Worm (Caenorhabditis elegans) whole organism, L1 larva: Measurements from ENCODE around the gene F58B3.4.

ENCODE experiments used
- C04F5.9 ChIP-seq: sonication (generic microtip); optimal IDR thresholded peaks from 2 replicates; lab custom pipeline; 2016; ENCODE audit warnings: missing genetic modification characterization, missing compliant biosample characterization
- C16A3.4 ChIP-seq: fragments of 150-350 bp; optimal IDR thresholded peaks from 2 replicates; lab custom pipeline; 2014; ENCODE audit warnings: missing biosample characterization, missing genetic modification characterization
- F16B12.6 ChIP-seq: fragments of 150-350 bp; optimal IDR thresholded peaks from 2 replicates; lab custom pipeline; 2014; ENCODE audit warnings: missing biosample characterization, missing genetic modification characterization
- Y116A8C.19 ChIP-seq: sonication (generic microtip); optimal IDR thresholded peaks from 2 replicates; lab custom pipeline; 2016; ENCODE audit warnings: missing compliant biosample characterization, missing genetic modification characterization, borderline replicate concordance
- aha-1 ChIP-seq: fragments of 150-350 bp; optimal IDR thresholded peaks from 2 replicates; lab custom pipeline; 2014; ENCODE audit warnings: missing biosample characterization, missing genetic modification characterization
- aly-2 ChIP-seq: fragments of 150-350 bp; optimal IDR thresholded peaks from 2 replicates; lab custom pipeline; 2014; ENCODE audit warnings: missing biosample characterization, missing genetic modification characterization
- ama-1 ChIP-seq: fragments of 150-350 bp; optimal IDR thresholded peaks from 2 replicates; lab custom pipeline; 2014
- blmp-1 ChIP-seq: fragments of 150-350 bp; optimal IDR thresholded peaks from 2 replicates; lab custom pipeline; 2014; ENCODE audit warnings: missing biosample characterization, missing genetic modification characterization
- ceh-63 ChIP-seq: fragments of 200-800 bp; sonication (Bioruptor generic); optimal IDR thresholded peaks from 2 replicates; lab custom pipeline; 2018; ENCODE audit warnings: mild to moderate bottlenecking, missing genetic modification characterization, missing compliant biosample characterization
- dpl-1 ChIP-seq, 3 experiments: fragments of 150-350 bp in 2 of 3; sonication (generic microtip) in 1 of 3; optimal IDR thresholded peaks; 2 replicates each; lab custom pipeline; 2014 to 2017; ENCODE audit warnings: missing biosample characterization in 3 of 3, missing genetic modification characterization in 3 of 3, missing genetic modification reagents in 3 of 3
- efl-1 ChIP-seq, 4 experiments: fragments of 150-350 bp; optimal IDR thresholded peaks in 3 of 4; peaks in 1 of 4; 1 replicate in 1 of 4; 2 replicates in 3 of 4; lab custom pipeline; 2014; ENCODE audit warnings: missing biosample characterization in 2 of 4, missing genetic modification characterization in 2 of 4, missing genetic modification reagents in 2 of 4
- egl-27 ChIP-seq, 2 experiments: fragments of 150-350 bp in 1 of 2; sonication (generic microtip); optimal IDR thresholded peaks; 3 replicates each; lab custom pipeline; 2017 to 2018; ENCODE audit warnings: missing biosample characterization in 2 of 2, missing genetic modification characterization in 2 of 2, missing genetic modification reagents in 2 of 2
- elt-2 ChIP-seq: sonication (generic microtip); optimal IDR thresholded peaks from 2 replicates; lab custom pipeline; 2016; ENCODE audit warnings: missing genetic modification characterization, mild to moderate bottlenecking, inconsistent platforms, missing compliant biosample characterization, missing genetic modification reagents
- elt-3 ChIP-seq, 6 experiments: fragments of 150-350 bp in 1 of 6; sonication (generic microtip); optimal IDR thresholded peaks; 2 replicates each; lab custom pipeline; 2017 to 2018; ENCODE audit warnings: missing biosample characterization in 6 of 6, missing genetic modification characterization in 6 of 6, inconsistent platforms in 1 of 6
- ets-5 ChIP-seq: fragments of 200-800 bp; sonication (Bioruptor generic); IDR thresholded peaks from 2 replicates; pipeline ENCODE4 v1.3.6; 2022; ENCODE audit warnings: missing genetic modification characterization, missing compliant biosample characterization
- fkh-4 ChIP-seq: sonication (generic microtip); optimal IDR thresholded peaks from 2 replicates; lab custom pipeline; 2016; ENCODE audit warnings: missing compliant biosample characterization, missing genetic modification characterization, borderline replicate concordance
- fkh-8 ChIP-seq: sonication (generic microtip); optimal IDR thresholded peaks from 2 replicates; lab custom pipeline; 2016; ENCODE audit warnings: mild to moderate bottlenecking, missing genetic modification characterization, missing compliant biosample characterization
- hlh-17 ChIP-seq: fragments of 200-800 bp; sonication (Bioruptor generic); optimal IDR thresholded peaks from 2 replicates; lab custom pipeline; 2018; ENCODE audit warnings: missing genetic modification characterization, mild to moderate bottlenecking, missing compliant biosample characterization, moderate library complexity, borderline replicate concordance
- hpl-2 ChIP-seq: fragments of 150-350 bp; optimal IDR thresholded peaks from 2 replicates; lab custom pipeline; 2014; ENCODE audit warnings: missing biosample characterization, missing genetic modification reagents, missing genetic modification characterization
- lin-14 ChIP-seq: fragments of 200-800 bp; sonication (Bioruptor generic); optimal IDR thresholded peaks from 2 replicates; lab custom pipeline; 2018; ENCODE audit warnings: mild to moderate bottlenecking, missing genetic modification characterization, moderate library complexity, missing compliant biosample characterization
- lin-35 ChIP-seq, 2 experiments: fragments of 150-350 bp; optimal IDR thresholded peaks; 2 replicates each; lab custom pipeline; 2014; ENCODE audit warnings: missing biosample characterization in 2 of 2, missing genetic modification characterization in 2 of 2, missing genetic modification reagents in 2 of 2
- lir-3 ChIP-seq: sonication (generic microtip); optimal IDR thresholded peaks from 2 replicates; lab custom pipeline; 2016; ENCODE audit warnings: mild to moderate bottlenecking, missing genetic modification characterization, moderate library complexity, missing compliant biosample characterization; ENCODE audit not compliant: poor library complexity
- lsy-2 ChIP-seq, 2 experiments: fragments of 150-350 bp; optimal IDR thresholded peaks; 2 replicates each; lab custom pipeline; 2014; ENCODE audit warnings: missing biosample characterization in 2 of 2, missing genetic modification characterization in 2 of 2
- mdl-1 ChIP-seq, 2 experiments: fragments of 150-350 bp; optimal IDR thresholded peaks; 2 replicates each; lab custom pipeline; 2014 to 2017; ENCODE audit warnings: missing biosample characterization in 2 of 2, missing genetic modification characterization in 2 of 2, inconsistent platforms in 1 of 2
- nhr-11 ChIP-seq: fragments of 150-350 bp; optimal IDR thresholded peaks from 2 replicates; lab custom pipeline; 2014; ENCODE audit warnings: missing biosample characterization, missing genetic modification characterization
- nhr-19 ChIP-seq: fragments of 200-800 bp; sonication (Bioruptor generic); conservative IDR thresholded peaks from 2 replicates; pipeline ENCODE4 v1.3.6; 2022; ENCODE audit warnings: missing genetic modification characterization, missing compliant biosample characterization
- nhr-20 ChIP-seq: sonication (generic microtip); optimal IDR thresholded peaks from 2 replicates; lab custom pipeline; 2016; ENCODE audit warnings: mild to moderate bottlenecking, missing genetic modification characterization, missing compliant biosample characterization
- nhr-71 ChIP-seq: sonication (generic microtip); optimal IDR thresholded peaks from 2 replicates; lab custom pipeline; 2016; ENCODE audit warnings: mild to moderate bottlenecking, missing genetic modification characterization, moderate library complexity, missing compliant biosample characterization
- nhr-76 ChIP-seq: sonication (generic microtip); optimal IDR thresholded peaks from 2 replicates; lab custom pipeline; 2017; ENCODE audit warnings: missing biosample characterization, missing genetic modification characterization
- nhr-77 ChIP-seq: fragments of 150-350 bp; optimal IDR thresholded peaks from 2 replicates; lab custom pipeline; 2014; ENCODE audit warnings: missing biosample characterization, missing genetic modification characterization
- nhr-90 ChIP-seq: sonication (generic microtip); optimal IDR thresholded peaks from 2 replicates; lab custom pipeline; 2016; ENCODE audit warnings: mild to moderate bottlenecking, missing genetic modification characterization, missing compliant biosample characterization; ENCODE audit not compliant: poor library complexity
- pax-3 ChIP-seq: fragments of 200-800 bp; sonication (Bioruptor generic); optimal IDR thresholded peaks from 2 replicates; lab custom pipeline; 2018; ENCODE audit warnings: mild to moderate bottlenecking, missing genetic modification characterization, moderate library complexity, missing compliant biosample characterization
- rnt-1 ChIP-seq: sonication (generic microtip); optimal IDR thresholded peaks from 2 replicates; lab custom pipeline; 2016; ENCODE audit warnings: mild to moderate bottlenecking, missing genetic modification characterization, moderate library complexity, missing compliant biosample characterization
- skn-1 ChIP-seq: fragments of 150-350 bp; optimal IDR thresholded peaks from 2 replicates; lab custom pipeline; 2014; ENCODE audit warnings: missing biosample characterization, missing genetic modification characterization
- snu-23 ChIP-seq: sonication (generic microtip); optimal IDR thresholded peaks from 2 replicates; lab custom pipeline; 2016; ENCODE audit warnings: missing genetic modification characterization, missing compliant biosample characterization
- sox-4 ChIP-seq: sonication (generic microtip); optimal IDR thresholded peaks from 2 replicates; lab custom pipeline; 2016; ENCODE audit warnings: missing genetic modification characterization, missing compliant biosample characterization
- sptf-1 ChIP-seq: fragments of 150-350 bp; optimal IDR thresholded peaks from 2 replicates; lab custom pipeline; 2014; ENCODE audit warnings: missing biosample characterization, missing genetic modification characterization
- swsn-7 ChIP-seq: sonication (generic microtip); optimal IDR thresholded peaks from 2 replicates; lab custom pipeline; 2016; ENCODE audit warnings: missing genetic modification characterization, missing compliant biosample characterization
- unc-130 ChIP-seq: fragments of 150-350 bp; optimal IDR thresholded peaks from 2 replicates; lab custom pipeline; 2017; ENCODE audit warnings: missing biosample characterization, missing genetic modification characterization, inconsistent platforms
- unc-86 ChIP-seq: sonication (generic microtip); optimal IDR thresholded peaks from 2 replicates; lab custom pipeline; 2016; ENCODE audit warnings: missing genetic modification characterization, missing compliant biosample characterization
- ztf-4 ChIP-seq: fragments of 150-350 bp; optimal IDR thresholded peaks from 2 replicates; lab custom pipeline; 2014; ENCODE audit warnings: missing biosample characterization, missing genetic modification characterization

The F58B3.4 gene

ce11 chrIV:11656144-11656780 lies 24.6 kb upstream of the F58B3.4 start, which contains the start of gene ZK809.5:
Gene ZK809.5, plus strand, starts transcription at chrIV:11656730.
- TF ChIP-seq nhr-71 = peak; percentile 0
- TF ChIP-seq lsy-2 (tag; optimal IDR thresholded peaks at IDR 0.05; lab: Kevin White, UChicago) = peak in 1 of 2 experiments; percentile 41
- TF ChIP-seq blmp-1 (tag; lab: Kevin White, UChicago) = peak; percentile 24
- peak in 1 of 3 experiments; percentile 20 for TF ChIP-seq dpl-1 (GFP tag; optimal IDR thresholded peaks at IDR 0.05; lab: Kevin White, UChicago)
- no peak for TF ChIP-seq ets-5 (GFP tag; lab: Robert Waterston, UW)
- TF ChIP-seq efl-1 (optimal IDR thresholded peaks at IDR 0.05; lab: Kevin White, UChicago) = no peak
- peak in 1 of 2 experiments; percentile 72 for TF ChIP-seq efl-1 (GFP tag; optimal IDR thresholded peaks at IDR 0.05 in 1 of 2; lab: Kevin White, UChicago)
- TF ChIP-seq F16B12.6 (tag; lab: Kevin White, UChicago) = no peak
- TF ChIP-seq skn-1 = peak; percentile 13
- TF ChIP-seq lin-35 (GFP tag; optimal IDR thresholded peaks at IDR 0.05; lab: Kevin White, UChicago) = peak in 1 of 2 experiments; percentile 10

- TF ChIP-seq lsy-2 (tag; optimal IDR thresholded peaks at IDR 0.05; lab: Kevin White, UChicago) (peak in 1 of 2 experiments; percentile 26), nhr-11 (tag; lab: Kevin White, UChicago) (no peak)
Measured at ce11 chrIV:11655370-11655769, 23.7 kb upstream of the F58B3.4 start, which contains the start of gene ent-1. Gene ent-1, minus strand, starts transcription at chrIV:11655470.

ce11 chrIV:11651965-11652453 lies 20.4 kb upstream of the F58B3.4 start, which contains the start of the genes acl-3 and ndub-6:
Gene acl-3, minus strand, starts transcription at chrIV:11652023.
Gene ndub-6, plus strand, starts transcription at chrIV:11652403.
- TF ChIP-seq C04F5.9 (tag; lab: Kevin White, UChicago) (no peak), dpl-1 (GFP tag; optimal IDR thresholded peaks at IDR 0.05; lab: Kevin White, UChicago) (peak in 1 of 3 experiments; percentile 11), unc-86 (no peak), swsn-7 (no peak), nhr-77 (tag; lab: Kevin White, UChicago) (no peak), skn-1 (no peak), lsy-2 (tag; optimal IDR thresholded peaks at IDR 0.05; lab: Kevin White, UChicago) (peak in 1 of 2 experiments; percentile 24), lin-35 (GFP tag; optimal IDR thresholded peaks at IDR 0.05; lab: Kevin White, UChicago) (peak in 1 of 2 experiments; percentile 11), aha-1 (no peak), elt-2 (no peak), hlh-17 (GFP tag; lab: Kevin White, UChicago) (no peak), snu-23 (GFP tag; lab: Kevin White, UChicago) (peak; percentile 20), ama-1 (lab: Kevin White, UChicago) (no peak), nhr-90 (no peak), ztf-4 (tag; lab: Kevin White, UChicago) (no peak)
- TF ChIP-seq, all 84 proteins: peak for 4

- TF ChIP-seq sptf-1 (tag; lab: Kevin White, UChicago) = no peak
- TF ChIP-seq, all 84 proteins: peak for 0
Measured at ce11 chrIV:11650344-11650743, 18.7 kb upstream of the F58B3.4 start.

- peak; percentile 6 for TF ChIP-seq unc-130 (tag; lab: Kevin White, UChicago)
- no peak for TF ChIP-seq Y116A8C.19
- no peak for TF ChIP-seq blmp-1 (tag; lab: Kevin White, UChicago)
- no peak for TF ChIP-seq pax-3
- TF ChIP-seq rnt-1 (tag; lab: Kevin White, UChicago) = peak; percentile 41
- TF ChIP-seq fkh-8 (tag; lab: Kevin White, UChicago) = no peak
- peak; percentile 6 for TF ChIP-seq nhr-20 (tag; lab: Kevin White, UChicago)
- TF ChIP-seq lsy-2 (tag; optimal IDR thresholded peaks at IDR 0.05; lab: Kevin White, UChicago) = peak in 1 of 2 experiments; percentile 42
- no peak for TF ChIP-seq dpl-1 (GFP tag; optimal IDR thresholded peaks at IDR 0.05; lab: Kevin White, UChicago)
- TF ChIP-seq mdl-1 (tag; optimal IDR thresholded peaks at IDR 0.05; lab: Kevin White, UChicago) = no peak
- peak; percentile 82 for TF ChIP-seq nhr-71
- no peak for TF ChIP-seq ceh-63 (GFP tag; lab: Kevin White, UChicago)
- no peak for TF ChIP-seq C16A3.4 (tag; lab: Kevin White, UChicago)
- no peak for TF ChIP-seq fkh-4 (tag; lab: Kevin White, UChicago)
- TF ChIP-seq egl-27 (tag; optimal IDR thresholded peaks at IDR 0.05; lab: Kevin White, UChicago) = no peak
- TF ChIP-seq lir-3 = no peak
- no peak for TF ChIP-seq nhr-90
- TF ChIP-seq lin-14 (GFP tag; lab: Kevin White, UChicago) = peak; percentile 67
- no peak for TF ChIP-seq nhr-76 (tag; lab: Kevin White, UChicago)
- TF ChIP-seq nhr-19 (GFP tag; lab: Robert Waterston, UW) = peak; percentile 31; the same call in 1 of the 2 replicates
- no peak for TF ChIP-seq elt-3 (tag; optimal IDR thresholded peaks at IDR 0.05; lab: Kevin White, UChicago)
- no peak for TF ChIP-seq ztf-4 (tag; lab: Kevin White, UChicago)
- no peak for TF ChIP-seq sox-4 (tag; lab: Kevin White, UChicago)
- TF ChIP-seq aly-2 (tag; lab: Kevin White, UChicago) = no peak
- peak; percentile 33 for TF ChIP-seq snu-23 (GFP tag; lab: Kevin White, UChicago)
- TF ChIP-seq hpl-2 (GFP tag; lab: Kevin White, UChicago) = no peak
Measured at ce11 chrIV:11649031-11649430, 17.4 kb upstream of the F58B3.4 start, which contains the start of gene ZK809.8. Gene ZK809.8, minus strand, starts transcription at chrIV:11649064.
